Worm (Caenorhabditis elegans): Measurements from ENCODE around the gene fbxa-85.

- TF ChIP-seq cog-1 (tag; optimal IDR thresholded peaks at IDR 0.05) (no peak), ztf-29 (GFP tag; IDR thresholded peaks at IDR 0.05) (no peak), flt-1 (GFP tag; IDR thresholded peaks at IDR 0.05) (no peak), med-1 (GFP tag; optimal IDR thresholded peaks at IDR 0.05; ENCODE audit: insufficient read depth) (no peak), klf-2 (GFP tag; conservative IDR thresholded peaks at IDR 0.05) (no peak), tab-1 (GFP tag; IDR thresholded peaks at IDR 0.05) (no peak), T22C8.4 (GFP tag; IDR thresholded peaks at IDR 0.05) (no peak), ztf-23 (GFP tag; IDR thresholded peaks at IDR 0.05) (no peak), ref-1 (GFP tag; conservative IDR thresholded peaks at IDR 0.05) (no peak)
Measured at ce11 chrV:17248915-17249314, 10.1 kb upstream of the fbxa-85 start, which contains the start of gene clec-243.
